Worm (Caenorhabditis elegans) whole organism, L1 larva: Measurements from ENCODE around the gene F56D2.2.

Source experiments
- C16A3.4 ChIP-seq: fragments of 150-350 bp; optimal IDR thresholded peaks from 2 replicates; lab custom pipeline; 2014; ENCODE audit warnings: missing biosample characterization, missing genetic modification characterization
- C34B4.2 ChIP-seq: sonication (generic microtip); optimal IDR thresholded peaks from 2 replicates; lab custom pipeline; 2017; ENCODE audit warnings: mild to moderate bottlenecking, missing genetic modification characterization, missing compliant biosample characterization
- Y116A8C.19 ChIP-seq: sonication (generic microtip); optimal IDR thresholded peaks from 2 replicates; lab custom pipeline; 2016; ENCODE audit warnings: missing compliant biosample characterization, missing genetic modification characterization, borderline replicate concordance
- aly-2 ChIP-seq: fragments of 150-350 bp; optimal IDR thresholded peaks from 2 replicates; lab custom pipeline; 2014; ENCODE audit warnings: missing biosample characterization, missing genetic modification characterization
- ama-1 ChIP-seq: fragments of 150-350 bp; optimal IDR thresholded peaks from 2 replicates; lab custom pipeline; 2014
- ceh-63 ChIP-seq: fragments of 200-800 bp; sonication (Bioruptor generic); optimal IDR thresholded peaks from 2 replicates; lab custom pipeline; 2018; ENCODE audit warnings: mild to moderate bottlenecking, missing genetic modification characterization, missing compliant biosample characterization
- ceh-8 ChIP-seq: fragments of 200-800 bp; sonication (Bioruptor generic); optimal IDR thresholded peaks from 2 replicates; lab custom pipeline; 2018; ENCODE audit warnings: mild to moderate bottlenecking, missing genetic modification characterization, moderate library complexity, missing compliant biosample characterization
- ceh-82 ChIP-seq, 3 experiments: fragments of 150-350 bp in 1 of 3; sonication (generic microtip) in 2 of 3; optimal IDR thresholded peaks; 2 replicates each; lab custom pipeline; 2014 to 2017; ENCODE audit warnings: missing biosample characterization in 3 of 3, missing genetic modification characterization in 3 of 3
- ces-1 ChIP-seq: fragments of 150-350 bp; optimal IDR thresholded peaks from 2 replicates; lab custom pipeline; 2014; ENCODE audit warnings: missing biosample characterization, missing genetic modification reagents, missing genetic modification characterization
- dpl-1 ChIP-seq, 3 experiments: fragments of 150-350 bp in 2 of 3; sonication (generic microtip) in 1 of 3; optimal IDR thresholded peaks; 2 replicates each; lab custom pipeline; 2014 to 2017; ENCODE audit warnings: missing biosample characterization in 3 of 3, missing genetic modification characterization in 3 of 3, missing genetic modification reagents in 3 of 3
- efl-1 ChIP-seq, 4 experiments: fragments of 150-350 bp; optimal IDR thresholded peaks in 3 of 4; peaks in 1 of 4; 1 replicate in 1 of 4; 2 replicates in 3 of 4; lab custom pipeline; 2014; ENCODE audit warnings: missing biosample characterization in 2 of 4, missing genetic modification characterization in 2 of 4, missing genetic modification reagents in 2 of 4
- ets-5 ChIP-seq: fragments of 200-800 bp; sonication (Bioruptor generic); IDR thresholded peaks from 2 replicates; pipeline ENCODE4 v1.3.6; 2022; ENCODE audit warnings: missing genetic modification characterization, missing compliant biosample characterization
- grh-1 ChIP-seq: fragments of 200-800 bp; sonication (Bioruptor generic); IDR thresholded peaks from 2 replicates; pipeline ENCODE4 v1.3.6; 2022; ENCODE audit warnings: missing genetic modification reagents, missing genetic modification characterization, missing compliant biosample characterization
- irx-1 ChIP-seq: sonication (generic microtip); optimal IDR thresholded peaks from 2 replicates; lab custom pipeline; 2016; ENCODE audit warnings: missing genetic modification characterization, missing compliant biosample characterization
- isw-1 ChIP-seq: fragments of 200-800 bp; sonication (Bioruptor generic); IDR thresholded peaks from 2 replicates; pipeline ENCODE4 v1.3.6; 2022; ENCODE audit warnings: missing genetic modification characterization, missing compliant biosample characterization
- lin-14 ChIP-seq: fragments of 200-800 bp; sonication (Bioruptor generic); optimal IDR thresholded peaks from 2 replicates; lab custom pipeline; 2018; ENCODE audit warnings: mild to moderate bottlenecking, missing genetic modification characterization, moderate library complexity, missing compliant biosample characterization
- lin-39 ChIP-seq: fragments of 150-350 bp; optimal IDR thresholded peaks from 2 replicates; lab custom pipeline; 2014; ENCODE audit warnings: missing biosample characterization, missing genetic modification reagents, missing genetic modification characterization
- lir-3 ChIP-seq: sonication (generic microtip); optimal IDR thresholded peaks from 2 replicates; lab custom pipeline; 2016; ENCODE audit warnings: mild to moderate bottlenecking, missing genetic modification characterization, moderate library complexity, missing compliant biosample characterization; ENCODE audit not compliant: poor library complexity
- lsy-2 ChIP-seq, 2 experiments: fragments of 150-350 bp; optimal IDR thresholded peaks; 2 replicates each; lab custom pipeline; 2014; ENCODE audit warnings: missing biosample characterization in 2 of 2, missing genetic modification characterization in 2 of 2
- mab-9 ChIP-seq: fragments of 200-800 bp; sonication (Bioruptor generic); IDR thresholded peaks from 2 replicates; pipeline ENCODE4 v1.3.6; 2022; ENCODE audit warnings: missing genetic modification reagents, missing genetic modification characterization, missing compliant biosample characterization
- mdl-1 ChIP-seq, 2 experiments: fragments of 150-350 bp; optimal IDR thresholded peaks; 2 replicates each; lab custom pipeline; 2014 to 2017; ENCODE audit warnings: missing biosample characterization in 2 of 2, missing genetic modification characterization in 2 of 2, inconsistent platforms in 1 of 2
- mef-2 ChIP-seq: fragments of 150-350 bp; optimal IDR thresholded peaks from 2 replicates; lab custom pipeline; 2014; ENCODE audit warnings: missing biosample characterization, missing genetic modification characterization
- mep-1 ChIP-seq: fragments of 150-350 bp; optimal IDR thresholded peaks from 2 replicates; lab custom pipeline; 2014; ENCODE audit warnings: missing biosample characterization, missing genetic modification characterization
- nhr-19 ChIP-seq: fragments of 200-800 bp; sonication (Bioruptor generic); conservative IDR thresholded peaks from 2 replicates; pipeline ENCODE4 v1.3.6; 2022; ENCODE audit warnings: missing genetic modification characterization, missing compliant biosample characterization
- nhr-237 ChIP-seq: fragments of 150-350 bp; optimal IDR thresholded peaks from 2 replicates; lab custom pipeline; 2014; ENCODE audit warnings: missing biosample characterization, missing genetic modification characterization
- nhr-28 ChIP-seq: fragments of 150-350 bp; optimal IDR thresholded peaks from 2 replicates; lab custom pipeline; 2014; ENCODE audit warnings: missing biosample characterization, missing genetic modification characterization
- nhr-47 ChIP-seq: sonication (generic microtip); optimal IDR thresholded peaks from 2 replicates; lab custom pipeline; 2016; ENCODE audit warnings: mild to moderate bottlenecking, missing genetic modification characterization, moderate library complexity, missing compliant biosample characterization
- nhr-71 ChIP-seq: sonication (generic microtip); optimal IDR thresholded peaks from 2 replicates; lab custom pipeline; 2016; ENCODE audit warnings: mild to moderate bottlenecking, missing genetic modification characterization, moderate library complexity, missing compliant biosample characterization
- nhr-77 ChIP-seq: fragments of 150-350 bp; optimal IDR thresholded peaks from 2 replicates; lab custom pipeline; 2014; ENCODE audit warnings: missing biosample characterization, missing genetic modification characterization
- pag-3 ChIP-seq: sonication (generic microtip); optimal IDR thresholded peaks from 2 replicates; lab custom pipeline; 2017; ENCODE audit warnings: missing genetic modification characterization, mild to moderate bottlenecking, missing compliant biosample characterization, antibody characterized with exemption, borderline replicate concordance; ENCODE audit not compliant: insufficient read depth
- rnt-1 ChIP-seq: sonication (generic microtip); optimal IDR thresholded peaks from 2 replicates; lab custom pipeline; 2016; ENCODE audit warnings: mild to moderate bottlenecking, missing genetic modification characterization, moderate library complexity, missing compliant biosample characterization
- snu-23 ChIP-seq: sonication (generic microtip); optimal IDR thresholded peaks from 2 replicates; lab custom pipeline; 2016; ENCODE audit warnings: missing genetic modification characterization, missing compliant biosample characterization
- sox-4 ChIP-seq: sonication (generic microtip); optimal IDR thresholded peaks from 2 replicates; lab custom pipeline; 2016; ENCODE audit warnings: missing genetic modification characterization, missing compliant biosample characterization
- tlp-1 ChIP-seq: fragments of 150-350 bp; optimal IDR thresholded peaks from 2 replicates; lab custom pipeline; 2014; ENCODE audit warnings: missing biosample characterization, missing genetic modification characterization
- unc-130 ChIP-seq: fragments of 150-350 bp; optimal IDR thresholded peaks from 2 replicates; lab custom pipeline; 2017; ENCODE audit warnings: missing biosample characterization, missing genetic modification characterization, inconsistent platforms
- unc-30 ChIP-seq: sonication (generic microtip); optimal IDR thresholded peaks from 2 replicates; lab custom pipeline; 2017; ENCODE audit warnings: missing biosample characterization, missing genetic modification characterization
- unc-62 ChIP-seq: fragments of 150-350 bp; optimal IDR thresholded peaks from 2 replicates; lab custom pipeline; 2014; ENCODE audit warnings: missing biosample characterization, missing genetic modification reagents, missing genetic modification characterization
- unc-86 ChIP-seq: sonication (generic microtip); optimal IDR thresholded peaks from 2 replicates; lab custom pipeline; 2016; ENCODE audit warnings: missing genetic modification characterization, missing compliant biosample characterization
- unc-98 ChIP-seq: fragments of 200-800 bp; sonication (Bioruptor generic); IDR thresholded peaks from 2 replicates; pipeline ENCODE4 v1.3.6; 2022; ENCODE audit warnings: missing genetic modification characterization, missing compliant biosample characterization
- xbp-1 ChIP-seq: sonication (generic microtip); optimal IDR thresholded peaks from 2 replicates; lab custom pipeline; 2016; ENCODE audit warnings: missing genetic modification characterization, missing compliant biosample characterization
- ztf-11 ChIP-seq, 2 experiments: sonication (generic microtip); optimal IDR thresholded peaks; 2 replicates each; lab custom pipeline; 2016 to 2017; ENCODE audit warnings: missing genetic modification characterization in 2 of 2, missing biosample characterization in 1 of 2, missing compliant biosample characterization in 1 of 2
- ztf-4 ChIP-seq: fragments of 150-350 bp; optimal IDR thresholded peaks from 2 replicates; lab custom pipeline; 2014; ENCODE audit warnings: missing biosample characterization, missing genetic modification characterization

The F56D2.2 gene

ce11 chrIII:5623418-5623817, 36.4 kb downstream of the F56D2.2 start:
- TF ChIP-seq dpl-1 (GFP tag; optimal IDR thresholded peaks at IDR 0.05; lab: Kevin White, UChicago) = peak in 1 of 3 experiments; percentile 2
- peak in 1 of 3 experiments; percentile 39 for TF ChIP-seq ceh-82 (tag; optimal IDR thresholded peaks at IDR 0.05; lab: Kevin White, UChicago)
- no peak for TF ChIP-seq grh-1 (GFP tag; lab: Robert Waterston, UW)
- TF ChIP-seq C34B4.2 = no peak
- TF ChIP-seq nhr-71 (tag; lab: Kevin White, UChicago) = peak; percentile 24
- TF ChIP-seq unc-130 (tag; lab: Kevin White, UChicago) = no peak
- no peak for TF ChIP-seq unc-30 (tag; lab: Kevin White, UChicago)
- peak in 1 of 2 experiments; percentile 34 for TF ChIP-seq mdl-1 (tag; optimal IDR thresholded peaks at IDR 0.05; lab: Kevin White, UChicago)
- TF ChIP-seq lsy-2 (tag; optimal IDR thresholded peaks at IDR 0.05; lab: Kevin White, UChicago) = peak in 1 of 2 experiments; percentile 6
- TF ChIP-seq rnt-1 (tag; lab: Kevin White, UChicago) = peak; percentile 39
- no peak for TF ChIP-seq ztf-4 (tag; lab: Kevin White, UChicago)
- TF ChIP-seq nhr-19 (GFP tag; lab: Robert Waterston, UW) = 0 out of 2 replicates have a peak, but pooled peaks have one; percentile 2
- TF ChIP-seq ztf-11 (tag; optimal IDR thresholded peaks at IDR 0.05; lab: Kevin White, UChicago) = no peak
- TF ChIP-seq irx-1 = no peak
- TF ChIP-seq mab-9 (GFP tag; lab: Robert Waterston, UW) = no peak
- peak; percentile 70 for TF ChIP-seq lin-14 (GFP tag; lab: Kevin White, UChicago)
- no peak for TF ChIP-seq Y116A8C.19 (tag; lab: Kevin White, UChicago)
- TF ChIP-seq unc-86 = peak; percentile 10
- no peak for TF ChIP-seq C16A3.4 (tag; lab: Kevin White, UChicago)
- TF ChIP-seq tlp-1 (tag; lab: Kevin White, UChicago) = no peak
- no peak for TF ChIP-seq efl-1 (optimal IDR thresholded peaks at IDR 0.05; lab: Kevin White, UChicago)
- TF ChIP-seq efl-1 (GFP tag; optimal IDR thresholded peaks at IDR 0.05 in 1 of 2; lab: Kevin White, UChicago) = peak in 1 of 2 experiments; percentile 21
- TF ChIP-seq snu-23 = peak; percentile 4
- peak; percentile 35 for TF ChIP-seq mef-2
- TF ChIP-seq mep-1 (tag; lab: Kevin White, UChicago) = peak; percentile 3

- TF ChIP-seq nhr-28 (tag; lab: Kevin White, UChicago) = no peak
- TF ChIP-seq unc-62 (GFP tag; lab: Kevin White, UChicago) = no peak
- TF ChIP-seq ces-1 (GFP tag; lab: Kevin White, UChicago) = no peak
- TF ChIP-seq lir-3 = no peak
- no peak for TF ChIP-seq ama-1 (lab: Kevin White, UChicago)
- TF ChIP-seq ceh-63 = no peak
- no peak for TF ChIP-seq unc-130 (tag; lab: Kevin White, UChicago)
- no peak for TF ChIP-seq unc-30 (tag; lab: Kevin White, UChicago)
- TF ChIP-seq isw-1 (GFP tag; lab: Robert Waterston, UW) = no peak
- TF ChIP-seq nhr-77 (tag; lab: Kevin White, UChicago) = no peak
- TF ChIP-seq mab-9 (GFP tag; lab: Robert Waterston, UW) = no peak
- TF ChIP-seq mef-2 = no peak
- no peak for TF ChIP-seq unc-86
- no peak for TF ChIP-seq rnt-1 (tag; lab: Kevin White, UChicago)
- TF ChIP-seq xbp-1 (tag; lab: Kevin White, UChicago) = no peak
- TF ChIP-seq unc-98 = no peak
- TF ChIP-seq Y116A8C.19 (tag; lab: Kevin White, UChicago) = no peak
- TF ChIP-seq sox-4 (tag; lab: Kevin White, UChicago) = no peak
- TF ChIP-seq aly-2 = no peak
Observed at ce11 chrIII:5624835-5625234, 37.8 kb downstream of the F56D2.2 start, which contains the start of gene daf-4. Gene daf-4 (plus strand): TSS chrIII:5625135.

- TF ChIP-seq nhr-237 (tag; lab: Kevin White, UChicago) (no peak), rnt-1 (tag; lab: Kevin White, UChicago) (peak; percentile 63), nhr-19 (GFP tag; lab: Robert Waterston, UW) (peak; percentile 27; the same call in 1 of the 2 replicates), pag-3 (tag; lab: Kevin White, UChicago) (no peak), ets-5 (no peak), nhr-47 (no peak), nhr-71 (tag; lab: Kevin White, UChicago) (peak; percentile 65), lsy-2 (tag; optimal IDR thresholded peaks at IDR 0.05; lab: Kevin White, UChicago) (peak; percentile 34 to 38), lin-39 (no peak), snu-23 (peak; percentile 12), ceh-8 (GFP tag; lab: Kevin White, UChicago) (no peak), lin-14 (GFP tag; lab: Kevin White, UChicago) (peak; percentile 49)
Observed at ce11 chrIII:5629225-5629624, 42.2 kb downstream of the F56D2.2 start.
